Worm (Caenorhabditis elegans) whole organism, mixed stage, embryonic: Measurements from ENCODE around the gene daf-41.

Experiments used
- mep-1 ChIP-seq: fragments of 150-350 bp; optimal IDR thresholded peaks from 2 replicates; lab custom pipeline; 2017; ENCODE audit warnings: missing biosample characterization, missing genetic modification reagents, missing genetic modification characterization, inconsistent platforms
- nhr-28 ChIP-seq: fragments of 150-350 bp; optimal IDR thresholded peaks from 2 replicates; lab custom pipeline; 2014; ENCODE audit warnings: missing biosample characterization, missing genetic modification characterization
- nhr-76 ChIP-seq: sonication (generic microtip); optimal IDR thresholded peaks from 2 replicates; lab custom pipeline; 2017; ENCODE audit warnings: missing biosample characterization, missing genetic modification characterization
- sem-2 ChIP-seq: fragments of 200-800 bp; sonication (Bioruptor generic); optimal IDR thresholded peaks from 2 replicates; lab custom pipeline; 2018; ENCODE audit warnings: mild to moderate bottlenecking, missing genetic modification characterization, missing compliant biosample characterization
- sptf-1 ChIP-seq: sonication (generic microtip); optimal IDR thresholded peaks from 2 replicates; lab custom pipeline; 2017; ENCODE audit warnings: mild to moderate bottlenecking, missing genetic modification characterization, moderate library complexity, missing compliant biosample characterization
- tbx-8 ChIP-seq: fragments of 200-800 bp; sonication (Bioruptor generic); optimal IDR thresholded peaks from 2 replicates; lab custom pipeline; 2018; ENCODE audit warnings: mild to moderate bottlenecking, missing genetic modification characterization, moderate library complexity, missing compliant biosample characterization
- unc-62 ChIP-seq: fragments of 150-350 bp; optimal IDR thresholded peaks from 2 replicates; lab custom pipeline; 2014; ENCODE audit warnings: missing biosample characterization, missing genetic modification reagents, missing genetic modification characterization

DNA sequence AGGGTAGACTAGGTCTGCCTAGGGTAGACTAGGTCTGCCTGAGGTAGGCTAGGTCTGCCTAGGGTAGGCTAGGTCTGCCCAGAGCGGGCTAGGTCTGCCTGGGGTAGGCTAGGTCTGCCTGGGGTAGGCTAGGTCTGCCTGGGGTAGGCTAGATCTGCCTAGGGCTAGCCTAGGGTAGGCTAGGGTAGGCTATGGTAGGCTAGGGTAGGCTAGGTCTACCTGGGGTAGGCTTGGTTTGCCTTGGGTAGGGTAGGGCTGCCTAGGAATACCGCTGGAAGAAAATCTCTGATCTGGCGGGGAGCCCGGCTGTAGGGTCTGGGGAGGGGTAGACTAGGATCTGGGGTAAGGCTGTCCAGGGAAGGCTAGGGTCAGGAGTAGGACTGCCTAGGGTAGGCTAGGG lies 10.9 kb upstream of the daf-41 start:
- TF ChIP-seq sptf-1 (tag; lab: Kevin White, UChicago), result no peak
- TF ChIP-seq nhr-28 (tag; lab: Kevin White, UChicago), result no peak
- no peak for TF ChIP-seq mep-1 (tag; lab: Kevin White, UChicago)
- TF ChIP-seq tbx-8 (GFP tag; lab: Kevin White, UChicago), result no peak
- TF ChIP-seq nhr-76 (tag; lab: Kevin White, UChicago), result no peak
- TF ChIP-seq unc-62, result no peak
- TF ChIP-seq sem-2 (GFP tag; lab: Kevin White, UChicago), result no peak
